Fruit fly (Drosophila melanogaster): ENCODE results near the gene Irp-1A.
A peak's percentile ranks its signal among the peaks of the same experiment; 100 is the strongest.

Irp-1A gene

dm6 chr3R:22753895-22754774 is 29.7 kb upstream of the Irp-1A start (continued):
- TF ChIP-seq scrt (GFP tag; optimal IDR thresholded peaks at IDR 0.05) (peak; percentile 38), Atf3 (GFP tag; optimal IDR thresholded peaks at IDR 0.05) (no peak), Pdp1 (GFP tag; optimal IDR thresholded peaks at IDR 0.05) (peak; percentile 8 to 55), ham (GFP tag; IDR thresholded peaks at IDR 0.05) (no peak), B-H2 (GFP tag; optimal IDR thresholded peaks at IDR 0.05) (peak; percentile 9), gt (GFP tag; IDR thresholded peaks at IDR 0.05) (no peak), nom (GFP tag; optimal IDR thresholded peaks at IDR 0.05) (no peak), B-H1 (GFP tag; IDR thresholded peaks at IDR 0.05) (no peak; the same call in 2 of the 3 replicates), CG9932 (GFP tag; IDR thresholded peaks at IDR 0.05) (peak; percentile 54), usp (GFP tag; optimal IDR thresholded peaks at IDR 0.05) (no peak), amos (GFP tag; IDR thresholded peaks at IDR 0.05; ENCODE audit: partially characterized antibody) (no peak; the same call in 1 of the 2 replicates), ac (GFP tag; optimal IDR thresholded peaks at IDR 0.05) (no peak), CG3838 (GFP tag; optimal IDR thresholded peaks at IDR 0.05) (no peak), dati (GFP tag; IDR thresholded peaks at IDR 0.05) (no peak), CG15269 (tag; optimal IDR thresholded peaks at IDR 0.05) (peak; percentile 81), Sin3A (optimal IDR thresholded peaks at IDR 0.05) (no peak), Gug (GFP tag; IDR thresholded peaks at IDR 0.05) (peak; percentile 79), CG16813 (GFP tag; IDR thresholded peaks at IDR 0.05; ENCODE audit: partially characterized antibody) (no peak), Ets97D (GFP tag; optimal IDR thresholded peaks at IDR 0.05) (no peak), NC2α (GFP tag; optimal IDR thresholded peaks at IDR 0.05) (no peak), fd102C (GFP tag; optimal IDR thresholded peaks at IDR 0.05) (no peak), lov (optimal IDR thresholded peaks at IDR 0.05) (no peak), lov (GFP tag; IDR thresholded peaks at IDR 0.05) (0 out of 3 replicates have a peak, but pooled peaks have one; percentile 55), Dip3 (GFP tag; optimal IDR thresholded peaks at IDR 0.05) (peak; percentile 3), Poxn (GFP tag; IDR thresholded peaks at IDR 0.05) (no peak), CG15696 (tag; optimal IDR thresholded peaks at IDR 0.05) (no peak), CG2120 (GFP tag; optimal IDR thresholded peaks at IDR 0.05) (peak; percentile 72), CG14014 (GFP tag; IDR thresholded peaks at IDR 0.05) (peak; percentile 50; the same call in 1 of the 2 replicates), Lpt (GFP tag; optimal IDR thresholded peaks at IDR 0.05) (no peak), CG30020 (tag; optimal IDR thresholded peaks at IDR 0.05) (peak; percentile 17), TFAM (GFP tag; optimal IDR thresholded peaks at IDR 0.05) (no peak), onecut (GFP tag; IDR thresholded peaks at IDR 0.05) (no peak; the same call in 1 of the 2 replicates), hth (optimal IDR thresholded peaks at IDR 0.05) (no peak), ap (GFP tag; IDR thresholded peaks at IDR 0.05) (peak; percentile 6; the same call in 1 of the 2 replicates), bab2 (GFP tag; optimal IDR thresholded peaks at IDR 0.05) (peak; percentile 35), CG2889 (GFP tag; IDR thresholded peaks at IDR 0.05) (0 out of 3 replicates have a peak, but pooled peaks have one; percentile 16), CG10366 (GFP tag; IDR thresholded peaks at IDR 0.05) (peak; percentile 45; the same call in 1 of the 2 replicates), kni (GFP tag; optimal IDR thresholded peaks at IDR 0.05) (no peak), CG6854 (GFP tag; optimal IDR thresholded peaks at IDR 0.05) (peak; percentile 26), Neu2 (GFP tag; optimal IDR thresholded peaks at IDR 0.05; ENCODE audit: borderline replicate concordance) (no peak)

- TF ChIP-seq wek (GFP tag; optimal IDR thresholded peaks at IDR 0.05), result no peak
- peak; percentile 71 for TF ChIP-seq sug (tag; optimal IDR thresholded peaks at IDR 0.05)
- TF ChIP-seq cg (GFP tag; optimal IDR thresholded peaks at IDR 0.05), result peak; percentile 74
- no peak for TF ChIP-seq Mes4 (GFP tag; optimal IDR thresholded peaks at IDR 0.05)
- no peak for TF ChIP-seq CG8944 (GFP tag; optimal IDR thresholded peaks at IDR 0.05)
- TF ChIP-seq ci (GFP tag; IDR thresholded peaks at IDR 0.05), result no peak
- no peak for TF ChIP-seq br (optimal IDR thresholded peaks at IDR 0.05)
- TF ChIP-seq bowl (GFP tag; IDR thresholded peaks at IDR 0.05), result no peak
- TF ChIP-seq CG13424 (tag; optimal IDR thresholded peaks at IDR 0.05), result no peak
- TF ChIP-seq CG3407 (GFP tag; optimal IDR thresholded peaks at IDR 0.05), result no peak
- TF ChIP-seq gcm2 (GFP tag; optimal IDR thresholded peaks at IDR 0.05), result no peak
- no peak for TF ChIP-seq aop (GFP tag; IDR thresholded peaks at IDR 0.05)
- 0 out of 3 replicates have a peak, but pooled peaks have one; percentile 7 for TF ChIP-seq Dbx (GFP tag; IDR thresholded peaks at IDR 0.05)
- no peak for TF ChIP-seq Mrtf (GFP tag; IDR thresholded peaks at IDR 0.05)
Measured at dm6 chr3R:22753600-22753894, 29.2 kb upstream of the Irp-1A start.
